Fruit fly (Drosophila melanogaster) whole organism, embryonic: Measurements from ENCODE around the gene CycE.

Experiments
- Atf3 ChIP-seq: fragments of 200-800 bp; sonication (Bioruptor generic); optimal IDR thresholded peaks from 3 replicates; lab custom pipeline; 2016; ENCODE audit warnings: missing biosample characterization, missing genetic modification characterization
- Atf6 ChIP-seq: fragments of 200-800 bp; sonication (Bioruptor generic); IDR thresholded peaks from 2 replicates; pipeline ENCODE4 v1.3.6; 2022; ENCODE audit warnings: missing biosample characterization, missing genetic modification characterization
- CG12155 ChIP-seq: fragments of 200-800 bp; sonication (Bioruptor generic); optimal IDR thresholded peaks from 3 replicates; lab custom pipeline; 2016; ENCODE audit warnings: missing biosample characterization, missing genetic modification characterization
- CG1233 ChIP-seq: fragments of 200-800 bp; sonication (Bioruptor generic); optimal IDR thresholded peaks from 4 replicates; lab custom pipeline; 2018; ENCODE audit warnings: missing biosample characterization, mild to moderate bottlenecking, missing genetic modification characterization
- CG15011 ChIP-seq: fragments of 200-800 bp; sonication (Bioruptor generic); optimal IDR thresholded peaks from 3 replicates; lab custom pipeline; 2018; ENCODE audit warnings: missing biosample characterization, mild to moderate bottlenecking, missing genetic modification characterization
- CG8478 ChIP-seq: fragments of >200 bp; optimal IDR thresholded peaks from 2 replicates; lab custom pipeline; 2018
- Meics ChIP-seq: fragments of 200-800 bp; sonication (Bioruptor generic); optimal IDR thresholded peaks from 2 replicates; lab custom pipeline; 2017; ENCODE audit warnings: missing biosample characterization, mild to moderate bottlenecking, missing genetic modification characterization

DNA sequence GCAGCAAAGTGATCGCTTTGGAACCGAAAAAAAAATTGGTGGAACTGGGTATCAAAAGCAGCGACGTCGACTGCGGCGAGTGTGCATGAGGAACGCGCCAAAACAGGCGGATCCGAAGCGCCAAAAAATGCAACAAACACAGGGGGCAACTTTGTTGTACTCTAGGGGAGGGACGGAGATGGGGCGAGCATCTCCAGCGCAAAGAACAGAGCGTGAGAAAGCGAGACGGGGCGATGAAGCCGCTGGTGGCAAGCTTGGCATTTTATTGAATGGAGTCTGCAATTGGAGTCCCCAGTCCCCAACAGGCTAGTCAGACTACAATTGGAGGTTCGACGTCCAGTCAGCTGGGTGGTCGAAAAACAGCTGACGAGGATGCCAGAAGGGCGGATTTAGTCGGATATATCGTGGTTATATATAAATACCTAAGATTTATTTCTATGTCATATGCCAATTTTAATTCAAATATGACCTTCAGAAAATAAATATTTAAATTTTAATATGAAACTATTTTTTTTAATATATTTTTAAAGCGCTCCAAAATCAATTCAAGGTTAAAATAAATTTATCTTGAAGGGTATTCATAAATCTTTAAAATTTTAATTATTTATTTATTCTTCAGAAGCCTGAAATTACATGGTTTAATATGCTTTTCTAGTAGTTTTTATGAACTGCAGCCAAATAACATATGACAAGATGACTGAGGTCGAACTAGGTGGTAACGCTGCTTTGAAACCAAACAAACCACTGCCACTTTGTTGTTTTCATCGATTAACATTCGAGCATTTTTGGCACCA is 1.2 kb downstream of the CycE start:
- TF ChIP-seq Atf6, result peak; percentile 59; the same call in 1 of the 2 replicates
- TF ChIP-seq CG15011 (GFP tag; lab: Kevin White, UChicago), result peak; percentile 50
- peak; percentile 78 for TF ChIP-seq CG12155 (GFP tag; lab: Kevin White, UChicago)
- TF ChIP-seq Atf3 (GFP tag; lab: Kevin White, UChicago), result no peak
- TF ChIP-seq CG1233, result peak; percentile 94
- no peak for TF ChIP-seq CG8478 (lab: Kevin White, UChicago)
- peak; percentile 94 for TF ChIP-seq Meics (GFP tag; lab: Kevin White, UChicago)
